Worm (Caenorhabditis elegans) whole organism, mixed stage, embryonic: ENCODE measurements around the gene sprr-3.

ENCODE experiments used
- M03D4.4 ChIP-seq: sonication (generic microtip); optimal IDR thresholded peaks from 2 replicates; lab custom pipeline; 2017; ENCODE audit warnings: mild to moderate bottlenecking, missing genetic modification characterization, missing compliant biosample characterization
- bed-3 ChIP-seq: fragments of 200-800 bp; sonication (Bioruptor generic); optimal IDR thresholded peaks from 3 replicates; lab custom pipeline; 2018; ENCODE audit warnings: mild to moderate bottlenecking, missing genetic modification characterization, moderate library complexity, missing compliant biosample characterization
- ceh-39 ChIP-seq: fragments of 150-350 bp; optimal IDR thresholded peaks from 2 replicates; lab custom pipeline; 2014; ENCODE audit warnings: missing biosample characterization, missing genetic modification characterization
- ceh-43 ChIP-seq: fragments of 200-800 bp; sonication (Bioruptor generic); optimal IDR thresholded peaks from 2 replicates; lab custom pipeline; 2018; ENCODE audit warnings: mild to moderate bottlenecking, missing genetic modification characterization, moderate library complexity, missing compliant biosample characterization
- ceh-83 ChIP-seq: fragments of 200-800 bp; sonication (Bioruptor generic); optimal IDR thresholded peaks from 2 replicates; lab custom pipeline; 2018; ENCODE audit warnings: mild to moderate bottlenecking, missing genetic modification characterization, missing compliant biosample characterization
- ces-1 ChIP-seq: fragments of 150-350 bp; optimal IDR thresholded peaks from 2 replicates; lab custom pipeline; 2014; ENCODE audit warnings: missing biosample characterization, missing genetic modification reagents, missing genetic modification characterization
- drap-1 ChIP-seq: fragments of 200-800 bp; sonication (Bioruptor generic); optimal IDR thresholded peaks from 3 replicates; lab custom pipeline; 2018; ENCODE audit warnings: mild to moderate bottlenecking, missing genetic modification characterization, missing compliant biosample characterization
- elt-1 ChIP-seq: sonication (generic microtip); optimal IDR thresholded peaks from 2 replicates; lab custom pipeline; 2017; ENCODE audit warnings: missing genetic modification characterization, mild to moderate bottlenecking, missing compliant biosample characterization, antibody characterized with exemption, moderate library complexity, borderline replicate concordance; ENCODE audit not compliant: insufficient read depth
- elt-3 ChIP-seq: fragments of 150-350 bp; optimal IDR thresholded peaks from 2 replicates; lab custom pipeline; 2014; ENCODE audit warnings: missing biosample characterization, missing genetic modification characterization
- flh-1 ChIP-seq: fragments of 200-800 bp; sonication (Bioruptor generic); optimal IDR thresholded peaks from 2 replicates; lab custom pipeline; 2018; ENCODE audit warnings: mild to moderate bottlenecking, missing genetic modification characterization, moderate library complexity, missing compliant biosample characterization
- hlh-1 ChIP-seq: fragments of 150-350 bp; optimal IDR thresholded peaks from 2 replicates; lab custom pipeline; 2014; ENCODE audit warnings: missing biosample characterization, missing genetic modification reagents, missing genetic modification characterization
- lin-13 ChIP-seq: fragments of 150-350 bp; optimal IDR thresholded peaks from 2 replicates; lab custom pipeline; 2014; ENCODE audit warnings: missing biosample characterization, missing genetic modification characterization
- lin-32 ChIP-seq: fragments of 200-800 bp; sonication (Bioruptor generic); optimal IDR thresholded peaks from 2 replicates; lab custom pipeline; 2018; ENCODE audit warnings: mild to moderate bottlenecking, missing genetic modification characterization, missing compliant biosample characterization
- lsy-2 ChIP-seq: fragments of 150-350 bp; optimal IDR thresholded peaks from 2 replicates; lab custom pipeline; 2014; ENCODE audit warnings: missing biosample characterization, missing genetic modification characterization
- mab-5 ChIP-seq: fragments of 150-350 bp; optimal IDR thresholded peaks from 2 replicates; lab custom pipeline; 2014; ENCODE audit warnings: missing biosample characterization, missing genetic modification characterization
- mep-1 ChIP-seq: fragments of 150-350 bp; optimal IDR thresholded peaks from 2 replicates; lab custom pipeline; 2017; ENCODE audit warnings: missing biosample characterization, missing genetic modification reagents, missing genetic modification characterization, inconsistent platforms
- mls-2 ChIP-seq: sonication (generic microtip); optimal IDR thresholded peaks from 2 replicates; lab custom pipeline; 2016; ENCODE audit warnings: mild to moderate bottlenecking, missing genetic modification characterization, moderate library complexity, missing compliant biosample characterization
- nhr-12 ChIP-seq: fragments of 150-350 bp; optimal IDR thresholded peaks from 2 replicates; lab custom pipeline; 2014; ENCODE audit warnings: missing biosample characterization, missing genetic modification characterization
- nhr-2 ChIP-seq: fragments of 150-350 bp; optimal IDR thresholded peaks from 2 replicates; lab custom pipeline; 2014; ENCODE audit warnings: missing biosample characterization, missing genetic modification characterization
- nhr-237 ChIP-seq: fragments of 150-350 bp; optimal IDR thresholded peaks from 2 replicates; lab custom pipeline; 2014; ENCODE audit warnings: missing biosample characterization, missing genetic modification characterization
- pha-4 ChIP-seq: fragments of 150-350 bp; optimal IDR thresholded peaks from 2 replicates; lab custom pipeline; 2018; ENCODE audit warnings: missing biosample characterization, missing genetic modification reagents, missing genetic modification characterization
- sem-2 ChIP-seq: fragments of 200-800 bp; sonication (Bioruptor generic); optimal IDR thresholded peaks from 2 replicates; lab custom pipeline; 2018; ENCODE audit warnings: mild to moderate bottlenecking, missing genetic modification characterization, missing compliant biosample characterization
- snpc-4 ChIP-seq: fragments of 150-350 bp; optimal IDR thresholded peaks from 2 replicates; lab custom pipeline; 2014; ENCODE audit warnings: missing biosample characterization, missing genetic modification characterization
- sptf-1 ChIP-seq: sonication (generic microtip); optimal IDR thresholded peaks from 2 replicates; lab custom pipeline; 2017; ENCODE audit warnings: mild to moderate bottlenecking, missing genetic modification characterization, moderate library complexity, missing compliant biosample characterization
- tbx-8 ChIP-seq: fragments of 200-800 bp; sonication (Bioruptor generic); optimal IDR thresholded peaks from 2 replicates; lab custom pipeline; 2018; ENCODE audit warnings: mild to moderate bottlenecking, missing genetic modification characterization, moderate library complexity, missing compliant biosample characterization
- unc-120 ChIP-seq: sonication (generic microtip); optimal IDR thresholded peaks from 2 replicates; lab custom pipeline; 2017; ENCODE audit warnings: missing genetic modification characterization, missing compliant biosample characterization; ENCODE audit not compliant: poor library complexity, severe bottlenecking
- unc-39 ChIP-seq: fragments of 150-350 bp; optimal IDR thresholded peaks from 2 replicates; lab custom pipeline; 2014; ENCODE audit warnings: missing biosample characterization, missing genetic modification characterization
- unc-62 ChIP-seq: fragments of 150-350 bp; optimal IDR thresholded peaks from 2 replicates; lab custom pipeline; 2014; ENCODE audit warnings: missing biosample characterization, missing genetic modification reagents, missing genetic modification characterization
- ztf-11 ChIP-seq: fragments of 150-350 bp; optimal IDR thresholded peaks from 2 replicates; lab custom pipeline; 2014; ENCODE audit warnings: missing biosample characterization, missing genetic modification characterization

sprr-3 gene

ce11 chrIV:2496084-2496483 is 46.0 kb upstream of the sprr-3 start:
- no peak for TF ChIP-seq unc-39 (tag; lab: Kevin White, UChicago)
- no peak for TF ChIP-seq lsy-2

- no peak for TF ChIP-seq sem-2
- TF ChIP-seq bed-3 (GFP tag; lab: Kevin White, UChicago), result no peak
- TF ChIP-seq mep-1, result no peak
- no peak for TF ChIP-seq nhr-12 (tag; lab: Kevin White, UChicago)
Measured at ce11 chrIV:2497615-2498183, 44.4 kb upstream of the sprr-3 start, which contains the start of gene Y69A2AR.16. Y69A2AR.16 (plus strand) TSS chrIV:2497803.

- no peak for TF ChIP-seq drap-1
Measured at ce11 chrIV:2507824-2508223, 34.3 kb upstream of the sprr-3 start, which contains the start of gene Y69A2AR.22. Y69A2AR.22 (minus strand) TSS chrIV:2507924.

ce11 chrIV:2526836-2527235 is 15.3 kb upstream of the sprr-3 start:
- TF ChIP-seq hlh-1 (tag; lab: Kevin White, UChicago) (no peak), snpc-4 (no peak), mab-5 (tag; lab: Kevin White, UChicago) (no peak), lin-13 (tag; lab: Kevin White, UChicago) (no peak), mls-2 (tag; lab: Kevin White, UChicago) (no peak), M03D4.4 (tag; lab: Kevin White, UChicago) (no peak), unc-39 (tag; lab: Kevin White, UChicago) (no peak), bed-3 (GFP tag; lab: Kevin White, UChicago) (no peak), pha-4 (tag; lab: Kevin White, UChicago) (no peak), unc-120 (tag; lab: Kevin White, UChicago) (no peak)
- TF ChIP-seq, all 35 proteins: peak for 0

ce11 chrIV:2529281-2529680 is 12.8 kb upstream of the sprr-3 start:
- TF ChIP-seq nhr-2, result no peak
- TF ChIP-seq ceh-39 (tag; lab: Kevin White, UChicago), result no peak
- TF ChIP-seq ceh-83 (GFP tag; lab: Kevin White, UChicago), result no peak
- no peak for TF ChIP-seq tbx-8 (GFP tag; lab: Kevin White, UChicago)
- no peak for TF ChIP-seq unc-39 (tag; lab: Kevin White, UChicago)
- TF ChIP-seq elt-3 (tag; lab: Kevin White, UChicago), result no peak
- no peak for TF ChIP-seq ceh-43 (GFP tag; lab: Kevin White, UChicago)
- TF ChIP-seq nhr-237 (tag; lab: Kevin White, UChicago), result no peak
- no peak for TF ChIP-seq unc-120 (tag; lab: Kevin White, UChicago)
- TF ChIP-seq ztf-11 (tag; lab: Kevin White, UChicago), result no peak
- TF ChIP-seq mep-1, result no peak
- TF ChIP-seq mls-2 (tag; lab: Kevin White, UChicago), result no peak
- no peak for TF ChIP-seq sptf-1 (tag; lab: Kevin White, UChicago)
- no peak for TF ChIP-seq flh-1
- TF ChIP-seq hlh-1 (tag; lab: Kevin White, UChicago), result no peak

- no peak for TF ChIP-seq mls-2 (tag; lab: Kevin White, UChicago)
Measured at ce11 chrIV:2530285-2530684, 11.8 kb upstream of the sprr-3 start.

- peak; percentile 89 for TF ChIP-seq ces-1 (GFP tag; lab: Kevin White, UChicago)
- no peak for TF ChIP-seq pha-4 (tag; lab: Kevin White, UChicago)
Measured at ce11 chrIV:2537741-2538140, 4.4 kb upstream of the sprr-3 start.

- TF ChIP-seq sem-2, result no peak
- no peak for TF ChIP-seq ceh-83 (GFP tag; lab: Kevin White, UChicago)
- no peak for TF ChIP-seq elt-1 (tag; lab: Kevin White, UChicago)
- TF ChIP-seq hlh-1 (tag; lab: Kevin White, UChicago), result no peak
- TF ChIP-seq unc-62, result no peak
- no peak for TF ChIP-seq lin-32 (GFP tag; lab: Kevin White, UChicago)
- TF ChIP-seq unc-120 (tag; lab: Kevin White, UChicago), result no peak
Measured at ce11 chrIV:2548766-2549165, 6.7 kb downstream of the sprr-3 start.
